Worm (Caenorhabditis elegans) whole organism, L4 larva: ENCODE measurements around the gene wdr-48.

Experiments used
- ama-1 ChIP-seq: fragments of 150-350 bp; optimal IDR thresholded peaks from 2 replicates; lab custom pipeline; 2014; ENCODE audit warnings: inconsistent platforms, mixed read lengths
- ceh-32 ChIP-seq: sonication (generic microtip); optimal IDR thresholded peaks from 2 replicates; lab custom pipeline; 2016; ENCODE audit warnings: mild to moderate bottlenecking, missing genetic modification characterization, missing compliant biosample characterization; ENCODE audit not compliant: poor library complexity
- ceh-62 ChIP-seq: sonication (generic microtip); optimal IDR thresholded peaks from 2 replicates; lab custom pipeline; 2017; ENCODE audit warnings: missing biosample characterization, missing genetic modification characterization
- daf-12 ChIP-seq: fragments of 150-350 bp; optimal IDR thresholded peaks from 2 replicates; lab custom pipeline; 2014; ENCODE audit warnings: missing biosample characterization, missing genetic modification reagents, missing genetic modification characterization
- jun-1 ChIP-seq: fragments of 150-350 bp; optimal IDR thresholded peaks from 2 replicates; lab custom pipeline; 2014; ENCODE audit warnings: missing biosample characterization, missing genetic modification reagents, missing genetic modification characterization
- lin-29 ChIP-seq: fragments of 200-800 bp; sonication (Bioruptor generic); IDR thresholded peaks from 2 replicates; pipeline ENCODE4 v1.3.6; 2022; ENCODE audit warnings: missing genetic modification reagents, missing genetic modification characterization, missing compliant biosample characterization
- lir-3 ChIP-seq: sonication (generic microtip); optimal IDR thresholded peaks from 2 replicates; lab custom pipeline; 2016; ENCODE audit warnings: mild to moderate bottlenecking, missing genetic modification characterization, missing compliant biosample characterization
- lsy-2 ChIP-seq, 2 experiments: fragments of 150-350 bp in 1 of 2; sonication (generic microtip) in 1 of 2; optimal IDR thresholded peaks; 2 replicates each; lab custom pipeline; 2014 to 2017; ENCODE audit warnings: missing biosample characterization in 2 of 2, missing genetic modification characterization in 2 of 2
- mdl-1 ChIP-seq, 2 experiments: fragments of 150-350 bp in 1 of 2; sonication (generic microtip) in 1 of 2; optimal IDR thresholded peaks; 2 replicates each; lab custom pipeline; 2014 to 2017; ENCODE audit warnings: missing biosample characterization in 2 of 2, missing genetic modification characterization in 2 of 2
- nhr-111 ChIP-seq: fragments of 200-800 bp; sonication (Bioruptor generic); optimal IDR thresholded peaks from 2 replicates; lab custom pipeline; 2018; ENCODE audit warnings: mild to moderate bottlenecking, missing genetic modification characterization, missing compliant biosample characterization
- php-3 ChIP-seq: fragments of 200-800 bp; sonication (Bioruptor generic); IDR thresholded peaks from 2 replicates; pipeline ENCODE4 v1.3.6; 2022; ENCODE audit warnings: missing genetic modification reagents, missing genetic modification characterization, missing compliant biosample characterization
- unc-62 ChIP-seq, 3 experiments: fragments of 150-350 bp in 1 of 3; sonication (generic microtip); optimal IDR thresholded peaks in 2 of 3; peaks in 1 of 3; 1 replicate in 1 of 3; 2 replicates in 2 of 3; lab custom pipeline; 2014 to 2017; ENCODE audit warnings: missing biosample characterization in 3 of 3, missing genetic modification characterization in 3 of 3, missing genetic modification reagents in 3 of 3, missing genotype in 1 of 3

DNA sequence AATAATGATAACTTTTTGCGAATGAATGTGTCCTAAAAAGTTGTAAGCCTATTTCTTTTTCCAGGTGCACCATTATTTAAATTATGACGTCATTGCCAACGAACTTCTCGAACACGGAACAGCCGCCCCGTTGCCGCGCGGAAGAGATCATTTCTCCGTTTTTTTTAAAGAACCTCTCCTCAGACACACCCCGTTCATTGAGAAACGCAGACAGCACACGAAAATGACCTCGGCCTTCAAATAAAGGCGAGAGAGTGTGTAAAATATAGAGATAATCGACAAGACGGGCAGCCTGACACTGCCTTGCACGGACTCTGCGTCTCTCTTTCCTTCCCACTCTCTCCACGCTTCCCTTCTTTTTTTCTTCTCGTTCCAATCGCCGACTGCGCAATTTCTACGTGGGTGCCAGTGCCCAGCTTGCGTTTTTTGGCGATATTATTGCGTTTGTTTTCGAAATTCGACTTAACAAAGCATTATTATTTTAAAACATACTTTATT is 18.2 kb upstream of the wdr-48 start:
- TF ChIP-seq lir-3 (tag; lab: Kevin White, UChicago) (no peak), ceh-32 (no peak), ceh-62 (tag; lab: Kevin White, UChicago) (no peak), lsy-2 (tag; optimal IDR thresholded peaks at IDR 0.05; lab: Kevin White, UChicago) (peak; percentile 74 to 79), ama-1 (peak; percentile 53), jun-1 (tag; lab: Kevin White, UChicago) (no peak), daf-12 (tag; lab: Kevin White, UChicago) (no peak), nhr-111 (GFP tag; lab: Kevin White, UChicago) (no peak), lin-29 (GFP tag; lab: Robert Waterston, UW) (0 out of 2 replicates have a peak, but pooled peaks have one; percentile 44), mdl-1 (tag; optimal IDR thresholded peaks at IDR 0.05; lab: Kevin White, UChicago) (peak; percentile 47 to 63), php-3 (GFP tag; lab: Robert Waterston, UW) (0 out of 2 replicates have a peak, but pooled peaks have one; percentile 39), unc-62 (GFP tag; optimal IDR thresholded peaks at IDR 0.05 in 1 of 2; lab: Kevin White, UChicago) (peak in 1 of 2 experiments; percentile 86), unc-62 (tag; optimal IDR thresholded peaks at IDR 0.05; lab: Kevin White, UChicago) (no peak)
